Worm (Caenorhabditis elegans): Measurements from ENCODE around the gene W10C6.2.
A peak's percentile ranks its signal among the peaks of the same experiment; 100 is the strongest.

The W10C6.2 gene

ce11 chrII:11167039-11167438 lies 45.3 kb upstream of the W10C6.2 start (continued):
- TF ChIP-seq hif-1 (tag; optimal IDR thresholded peaks at IDR 0.05) (peak in 1 of 2 experiments; percentile 11), nhr-25 (tag; optimal IDR thresholded peaks at IDR 0.05; ENCODE audit: borderline replicate concordance, insufficient read depth) (peak; percentile 73), tag-97 (GFP tag; IDR thresholded peaks at IDR 0.05) (no peak), hmg-1.1 (GFP tag; IDR thresholded peaks at IDR 0.05) (peak; percentile 60; the same call in 1 of the 2 replicates), daf-12 (tag; optimal IDR thresholded peaks at IDR 0.05) (no peak), arid-1 (GFP tag; conservative IDR thresholded peaks at IDR 0.05) (peak; percentile 68), dmd-8 (GFP tag; IDR thresholded peaks at IDR 0.05) (0 out of 2 replicates have a peak, but pooled peaks have one; percentile 26), tra-1 (GFP tag; IDR thresholded peaks at IDR 0.05) (no peak), nhr-48 (tag; optimal IDR thresholded peaks at IDR 0.05) (peak; percentile 51), daf-8 (GFP tag; IDR thresholded peaks at IDR 0.05) (no peak), dve-1 (tag; optimal IDR thresholded peaks at IDR 0.05; ENCODE audit: insufficient read depth) (peak; percentile 78), lin-13 (GFP tag; optimal IDR thresholded peaks at IDR 0.05) (peak; percentile 49), nhr-6 (tag; optimal IDR thresholded peaks at IDR 0.05) (peak; percentile 28), lin-15B (tag; optimal IDR thresholded peaks at IDR 0.05) (no peak), madf-9 (GFP tag; conservative IDR thresholded peaks at IDR 0.05) (peak; percentile 26; the same call in 1 of the 2 replicates), nhr-237 (tag; optimal IDR thresholded peaks at IDR 0.05) (no peak), ZK546.5 (tag; optimal IDR thresholded peaks at IDR 0.05) (no peak), mes-2 (tag; optimal IDR thresholded peaks at IDR 0.05; ENCODE audit: poor library complexity, severe bottlenecking) (peak; percentile 87), mxl-2 (GFP tag; conservative IDR thresholded peaks at IDR 0.05) (no peak), daf-19 (GFP tag; conservative IDR thresholded peaks at IDR 0.05) (no peak), ceh-82 (tag; optimal IDR thresholded peaks at IDR 0.05) (no peak), nhr-28 (tag; optimal IDR thresholded peaks at IDR 0.05) (no peak), zip-2 (tag; optimal IDR thresholded peaks at IDR 0.05) (no peak), vab-7 (GFP tag; IDR thresholded peaks at IDR 0.05) (peak; percentile 58), T20F7.1 (GFP tag; optimal IDR thresholded peaks at IDR 0.05) (no peak), mdl-1 (tag; optimal IDR thresholded peaks at IDR 0.05) (peak; percentile 13 to 24), zag-1 (tag; optimal IDR thresholded peaks at IDR 0.05) (no peak), nhr-102 (tag; optimal IDR thresholded peaks at IDR 0.05) (peak; percentile 81), nhr-42 (GFP tag; IDR thresholded peaks at IDR 0.05) (peak; percentile 79), gei-8 (GFP tag; optimal IDR thresholded peaks at IDR 0.05) (no peak), daf-16 (GFP tag; optimal IDR thresholded peaks at IDR 0.05) (peak; percentile 53 to 79), daf-16 (tag; optimal IDR thresholded peaks at IDR 0.05) (peak; percentile 45), unc-62 (GFP tag; optimal IDR thresholded peaks at IDR 0.05 in 1 of 2) (no peak), unc-62 (tag; optimal IDR thresholded peaks at IDR 0.05) (no peak), attf-4 (tag; optimal IDR thresholded peaks at IDR 0.05) (no peak), lim-7 (GFP tag; IDR thresholded peaks at IDR 0.05) (peak; percentile 36; the same call in 1 of the 2 replicates), lin-29 (GFP tag; IDR thresholded peaks at IDR 0.05) (no peak), rbr-2 (tag; optimal IDR thresholded peaks at IDR 0.05) (peak; percentile 58), spr-1 (tag; optimal IDR thresholded peaks at IDR 0.05) (peak; percentile 79), egl-27 (tag; optimal IDR thresholded peaks at IDR 0.05) (no peak), nhr-77 (tag; optimal IDR thresholded peaks at IDR 0.05) (no peak), pha-4 (GFP tag; IDR thresholded peaks at IDR 0.05) (peak; percentile 55; the same call in 1 of the 2 replicates), pha-4 (tag; optimal IDR thresholded peaks at IDR 0.05) (no peak), ama-1 (optimal IDR thresholded peaks at IDR 0.05) (peak; percentile 96), unc-130 (GFP tag; optimal IDR thresholded peaks at IDR 0.05) (peak; percentile 78), Y105C5A.15 (GFP tag; IDR thresholded peaks at IDR 0.05) (0 out of 2 replicates have a peak, but pooled peaks have one; percentile 78), R02D3.7 (tag; optimal IDR thresholded peaks at IDR 0.05) (no peak), php-3 (GFP tag; IDR thresholded peaks at IDR 0.05) (0 out of 2 replicates have a peak, but pooled peaks have one; percentile 27), F10B5.3 (tag; optimal IDR thresholded peaks at IDR 0.05) (peak; percentile 74), snpc-4 (tag; optimal IDR thresholded peaks at IDR 0.05) (peak; percentile 92), mxl-3 (GFP tag; optimal IDR thresholded peaks at IDR 0.05) (peak; percentile 41)

All from whole organism, L4 larva.